Worm (Caenorhabditis elegans) whole organism, L3 larva: ENCODE measurements around the gene Y43F8C.6.

Experiments used
- R02D3.7 ChIP-seq: fragments of 150-350 bp; optimal IDR thresholded peaks from 2 replicates; lab custom pipeline; 2014; ENCODE audit warnings: missing biosample characterization, missing genetic modification characterization
- ZK546.5 ChIP-seq: sonication (generic microtip); optimal IDR thresholded peaks from 2 replicates; lab custom pipeline; 2017; ENCODE audit warnings: missing biosample characterization, missing genetic modification characterization
- ama-1 ChIP-seq: fragments of 150-350 bp; optimal IDR thresholded peaks from 2 replicates; lab custom pipeline; 2018
- ceh-16 ChIP-seq: sonication (generic microtip); optimal IDR thresholded peaks from 2 replicates; lab custom pipeline; 2017; ENCODE audit warnings: missing biosample characterization, missing genetic modification characterization
- ceh-28 ChIP-seq: fragments of 150-350 bp; optimal IDR thresholded peaks from 2 replicates; lab custom pipeline; 2014; ENCODE audit warnings: missing biosample characterization, missing genetic modification reagents, missing genetic modification characterization
- ceh-82 ChIP-seq: fragments of 150-350 bp; optimal IDR thresholded peaks from 2 replicates; lab custom pipeline; 2014; ENCODE audit warnings: missing biosample characterization, missing genetic modification characterization
- ceh-9 ChIP-seq: sonication (generic microtip); optimal IDR thresholded peaks from 2 replicates; lab custom pipeline; 2018; ENCODE audit warnings: missing biosample characterization, missing genetic modification characterization
- daf-12 ChIP-seq: fragments of 150-350 bp; optimal IDR thresholded peaks from 2 replicates; lab custom pipeline; 2014; ENCODE audit warnings: missing biosample characterization, missing genetic modification reagents, missing genetic modification characterization
- egl-27 ChIP-seq: sonication (generic microtip); optimal IDR thresholded peaks from 4 replicates; lab custom pipeline; 2017; ENCODE audit warnings: missing biosample characterization, missing genetic modification reagents, missing genetic modification characterization
- egl-5 ChIP-seq: fragments of 150-350 bp; optimal IDR thresholded peaks from 2 replicates; lab custom pipeline; 2017; ENCODE audit warnings: missing biosample characterization, missing genetic modification reagents, missing genetic modification characterization, inconsistent platforms
- elt-1 ChIP-seq: fragments of 150-350 bp; optimal IDR thresholded peaks from 2 replicates; lab custom pipeline; 2014; ENCODE audit warnings: missing biosample characterization, missing genetic modification characterization
- elt-2 ChIP-seq: sonication (generic microtip); optimal IDR thresholded peaks from 2 replicates; lab custom pipeline; 2016; ENCODE audit warnings: missing genetic modification reagents, mild to moderate bottlenecking, missing genetic modification characterization, missing compliant biosample characterization
- elt-3 ChIP-seq, 3 experiments: fragments of 150-350 bp in 1 of 3; sonication (generic microtip) in 2 of 3; optimal IDR thresholded peaks; 2 replicates in 2 of 3; 4 replicates in 1 of 3; lab custom pipeline; 2014 to 2017; ENCODE audit warnings: missing biosample characterization in 3 of 3, missing genetic modification characterization in 3 of 3
- fkh-10 ChIP-seq: sonication (generic microtip); optimal IDR thresholded peaks from 2 replicates; lab custom pipeline; 2017; ENCODE audit warnings: missing biosample characterization, missing genetic modification reagents, missing genetic modification characterization
- fkh-2 ChIP-seq: fragments of 150-350 bp; optimal IDR thresholded peaks from 2 replicates; lab custom pipeline; 2014; ENCODE audit warnings: missing biosample characterization, missing genetic modification reagents, missing genetic modification characterization
- fos-1 ChIP-seq: fragments of 150-350 bp; optimal IDR thresholded peaks from 2 replicates; lab custom pipeline; 2014; ENCODE audit warnings: missing biosample characterization, missing genetic modification characterization
- hmg-11 ChIP-seq: sonication (generic microtip); optimal IDR thresholded peaks from 2 replicates; lab custom pipeline; 2016; ENCODE audit warnings: missing genetic modification characterization, missing compliant biosample characterization
- jun-1 ChIP-seq: fragments of 150-350 bp; optimal IDR thresholded peaks from 2 replicates; lab custom pipeline; 2014; ENCODE audit warnings: missing biosample characterization, missing genetic modification reagents, missing genetic modification characterization
- lin-15B ChIP-seq: fragments of 150-350 bp; optimal IDR thresholded peaks from 2 replicates; lab custom pipeline; 2014; ENCODE audit warnings: missing biosample characterization, missing genetic modification characterization
- lin-39 ChIP-seq: fragments of 150-350 bp; optimal IDR thresholded peaks from 2 replicates; lab custom pipeline; 2018; ENCODE audit warnings: missing biosample characterization, missing genetic modification reagents, missing genetic modification characterization
- lsy-12 ChIP-seq: sonication (generic microtip); optimal IDR thresholded peaks from 2 replicates; lab custom pipeline; 2016; ENCODE audit warnings: mild to moderate bottlenecking, missing genetic modification characterization, missing compliant biosample characterization
- mdl-1 ChIP-seq: fragments of 150-350 bp; optimal IDR thresholded peaks from 2 replicates; lab custom pipeline; 2014; ENCODE audit warnings: missing biosample characterization, missing genetic modification characterization
- mml-1 ChIP-seq: fragments of 150-350 bp; sonication (generic microtip); optimal IDR thresholded peaks from 3 replicates; lab custom pipeline; 2014; ENCODE audit warnings: missing biosample characterization, missing genetic modification characterization
- nfya-1 ChIP-seq: sonication (generic microtip); optimal IDR thresholded peaks from 2 replicates; lab custom pipeline; 2017; ENCODE audit warnings: missing genetic modification characterization, mild to moderate bottlenecking, missing compliant biosample characterization, antibody characterized with exemption, moderate library complexity; ENCODE audit not compliant: insufficient read depth
- nhr-11 ChIP-seq: fragments of 150-350 bp; optimal IDR thresholded peaks from 2 replicates; lab custom pipeline; 2014; ENCODE audit warnings: missing biosample characterization, missing genetic modification characterization
- nhr-25 ChIP-seq: sonication (generic microtip); optimal IDR thresholded peaks from 2 replicates; lab custom pipeline; 2017; ENCODE audit warnings: missing biosample characterization, missing genetic modification characterization
- nhr-28 ChIP-seq: fragments of 150-350 bp; optimal IDR thresholded peaks from 2 replicates; lab custom pipeline; 2014; ENCODE audit warnings: missing biosample characterization, missing genetic modification characterization
- nhr-67 ChIP-seq: fragments of 150-350 bp; optimal IDR thresholded peaks from 2 replicates; lab custom pipeline; 2014; ENCODE audit warnings: missing biosample characterization, missing genetic modification characterization
- nhr-76 ChIP-seq: fragments of 150-350 bp; sonication (generic microtip); optimal IDR thresholded peaks from 5 replicates; lab custom pipeline; 2014; ENCODE audit warnings: missing biosample characterization, missing genetic modification characterization
- nhr-77 ChIP-seq: fragments of 150-350 bp; optimal IDR thresholded peaks from 2 replicates; lab custom pipeline; 2014; ENCODE audit warnings: missing biosample characterization, missing genetic modification characterization
- pha-4 ChIP-seq: fragments of 150-350 bp; optimal IDR thresholded peaks from 2 replicates; lab custom pipeline; 2014; ENCODE audit warnings: missing biosample characterization, missing genetic modification reagents, missing genetic modification characterization
- pqm-1 ChIP-seq: fragments of 150-350 bp; optimal IDR thresholded peaks from 2 replicates; lab custom pipeline; 2017; ENCODE audit warnings: missing biosample characterization, missing genetic modification characterization, inconsistent platforms
- sea-2 ChIP-seq: fragments of 150-350 bp; sonication (generic microtip); optimal IDR thresholded peaks from 4 replicates; lab custom pipeline; 2014; ENCODE audit warnings: missing biosample characterization, missing genetic modification reagents, missing genetic modification characterization
- skn-1 ChIP-seq: fragments of 150-350 bp; optimal IDR thresholded peaks from 2 replicates; lab custom pipeline; 2014; ENCODE audit warnings: missing biosample characterization, missing genetic modification characterization
- snpc-4 ChIP-seq: fragments of 150-350 bp; optimal IDR thresholded peaks from 2 replicates; lab custom pipeline; 2014; ENCODE audit warnings: missing biosample characterization, missing genetic modification characterization
- tbx-2 ChIP-seq: sonication (generic microtip); optimal IDR thresholded peaks from 2 replicates; lab custom pipeline; 2016; ENCODE audit warnings: mild to moderate bottlenecking, missing genetic modification characterization, missing compliant biosample characterization
- unc-39 ChIP-seq: sonication (generic microtip); optimal IDR thresholded peaks from 4 replicates; lab custom pipeline; 2017; ENCODE audit warnings: missing biosample characterization, missing genetic modification characterization
- zag-1 ChIP-seq: fragments of 150-350 bp; optimal IDR thresholded peaks from 2 replicates; lab custom pipeline; 2014; ENCODE audit warnings: missing biosample characterization, missing genetic modification characterization
- ztf-11 ChIP-seq: fragments of 150-350 bp; optimal IDR thresholded peaks from 2 replicates; lab custom pipeline; 2014; ENCODE audit warnings: missing biosample characterization, missing genetic modification characterization
- ztf-4 ChIP-seq: fragments of 150-350 bp; optimal IDR thresholded peaks from 2 replicates; lab custom pipeline; 2014; ENCODE audit warnings: missing biosample characterization, missing genetic modification characterization

The Y43F8C.6 gene

ce11 chrV:19667716-19668115 is 27.0 kb upstream of the Y43F8C.6 start:
- TF ChIP-seq unc-39 (tag; lab: Kevin White, UChicago) (no peak), pqm-1 (tag; lab: Kevin White, UChicago) (no peak), zag-1 (tag; lab: Kevin White, UChicago) (no peak), elt-2 (no peak), pha-4 (no peak), R02D3.7 (tag; lab: Kevin White, UChicago) (no peak), ceh-82 (tag; lab: Kevin White, UChicago) (no peak), ceh-9 (tag; lab: Kevin White, UChicago) (no peak), ama-1 (lab: Kevin White, UChicago) (no peak), fkh-2 (tag; lab: Kevin White, UChicago) (no peak), ceh-16 (tag; lab: Kevin White, UChicago) (no peak), fkh-10 (GFP tag; lab: Kevin White, UChicago) (no peak), nhr-28 (tag; lab: Kevin White, UChicago) (no peak), egl-27 (no peak), nhr-25 (tag; lab: Kevin White, UChicago) (no peak), elt-1 (tag; lab: Kevin White, UChicago) (no peak), mdl-1 (no peak), nhr-67 (tag; lab: Kevin White, UChicago) (no peak), nhr-77 (no peak), daf-12 (no peak)

- TF ChIP-seq nhr-25 (tag; lab: Kevin White, UChicago): peak; percentile 71
- TF ChIP-seq elt-3 (tag; optimal IDR thresholded peaks at IDR 0.05; lab: Kevin White, UChicago): no peak
These were observed 25.6 kb upstream of the Y43F8C.6 start for ce11 chrV:19666308-19666707.

- TF ChIP-seq ama-1 (lab: Kevin White, UChicago) (no peak), mml-1 (tag; lab: Kevin White, UChicago) (no peak)
These were observed 23.9 kb upstream of the Y43F8C.6 start for ce11 chrV:19664574-19664973.

ce11 chrV:19655151-19655550 is 14.4 kb upstream of the Y43F8C.6 start, which contains the start of gene dmd-3:
Gene dmd-3, minus strand, starts transcription at chrV:19655251.
- no peak for TF ChIP-seq ZK546.5 (tag; lab: Kevin White, UChicago)
- no peak for TF ChIP-seq unc-39 (tag; lab: Kevin White, UChicago)
- no peak for TF ChIP-seq nhr-76
- no peak for TF ChIP-seq lin-39 (tag; lab: Kevin White, UChicago)
- TF ChIP-seq nhr-77: no peak
- TF ChIP-seq hmg-11 (tag; lab: Kevin White, UChicago): no peak
- no peak for TF ChIP-seq tbx-2 (tag; lab: Kevin White, UChicago)
- no peak for TF ChIP-seq skn-1 (tag; lab: Kevin White, UChicago)
- TF ChIP-seq ztf-11: no peak
- TF ChIP-seq lsy-12 (tag; lab: Kevin White, UChicago): no peak
- no peak for TF ChIP-seq sea-2 (GFP tag; lab: Kevin White, UChicago)
- TF ChIP-seq nhr-28 (tag; lab: Kevin White, UChicago): no peak
- no peak for TF ChIP-seq daf-12
- no peak for TF ChIP-seq mdl-1
- TF ChIP-seq elt-1 (tag; lab: Kevin White, UChicago): no peak

- TF ChIP-seq nhr-11 (no peak), fkh-10 (GFP tag; lab: Kevin White, UChicago) (no peak), elt-1 (tag; lab: Kevin White, UChicago) (no peak)
These were observed 5.0 kb upstream of the Y43F8C.6 start, which contains the start of gene Y43F8C.9 for ce11 chrV:19645572-19646155. Gene Y43F8C.9, plus strand, starts transcription at chrV:19646105.

- TF ChIP-seq snpc-4 (tag; lab: Kevin White, UChicago) (no peak), elt-2 (peak; percentile 6), elt-1 (tag; lab: Kevin White, UChicago) (no peak), nhr-67 (tag; lab: Kevin White, UChicago) (no peak), lin-15B (tag; lab: Kevin White, UChicago) (peak; percentile 2), ceh-9 (tag; lab: Kevin White, UChicago) (no peak), daf-12 (no peak), fos-1 (tag; lab: Kevin White, UChicago) (no peak), lin-39 (tag; lab: Kevin White, UChicago) (peak; percentile 73), unc-39 (tag; lab: Kevin White, UChicago) (no peak), egl-5 (peak; percentile 7), elt-3 (tag; optimal IDR thresholded peaks at IDR 0.05; lab: Kevin White, UChicago) (no peak), nfya-1 (tag; lab: Kevin White, UChicago) (peak; percentile 75), ceh-28 (peak; percentile 89), pha-4 (peak; percentile 52), hmg-11 (tag; lab: Kevin White, UChicago) (peak; percentile 54), lsy-12 (tag; lab: Kevin White, UChicago) (no peak), ztf-4 (no peak), fkh-10 (GFP tag; lab: Kevin White, UChicago) (no peak), jun-1 (tag; lab: Kevin White, UChicago) (no peak), nhr-77 (no peak), skn-1 (tag; lab: Kevin White, UChicago) (no peak)
These were observed 3.2 kb upstream of the Y43F8C.6 start, which contains the start of the genes Y43F8C.7 and mrps-28 for ce11 chrV:19643903-19644302. Gene Y43F8C.7, minus strand, starts transcription at chrV:19644030. Gene mrps-28, plus strand, starts transcription at chrV:19644239.
